Fruit fly (Drosophila melanogaster): ENCODE results near the gene mRpL46.

- TF ChIP-seq usp (GFP tag; optimal IDR thresholded peaks at IDR 0.05) (no peak), psq (optimal IDR thresholded peaks at IDR 0.05) (no peak), CG8478 (optimal IDR thresholded peaks at IDR 0.05) (no peak), pan (optimal IDR thresholded peaks at IDR 0.05) (no peak)
These were observed at the start of gene mRpL46, which contains the start of gene CG2021 for dm6 chr3L:1777249-1777648.

All from whole organism.